Fruit fly (Drosophila melanogaster): ENCODE results near the gene CG15535.

Gene CG15535

DNA sequence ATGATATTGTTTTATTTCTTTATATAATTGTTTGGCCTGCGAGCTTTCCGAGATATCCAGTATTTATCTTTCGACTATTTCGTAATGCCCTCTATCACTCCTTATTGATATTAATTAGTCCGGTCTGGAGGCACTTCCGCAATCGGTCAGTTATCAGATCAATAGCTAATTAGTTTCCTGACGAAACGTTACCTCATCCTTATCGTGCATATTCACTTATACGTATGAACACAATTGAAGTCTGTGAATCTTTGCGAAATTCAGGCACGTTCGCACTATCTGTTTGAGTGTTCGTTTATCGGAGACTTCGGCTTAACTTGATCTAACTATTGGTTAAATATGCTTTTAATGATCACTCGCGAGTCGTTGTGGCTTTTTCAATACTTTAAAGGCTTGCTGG is 29.5 kb upstream of the CG15535 start:
- no peak for TF ChIP-seq CG15710 (tag; optimal IDR thresholded peaks at IDR 0.05)
- no peak for TF ChIP-seq CG9948 (tag; optimal IDR thresholded peaks at IDR 0.05)
- no peak for TF ChIP-seq CG8301 (tag; optimal IDR thresholded peaks at IDR 0.05)
- TF ChIP-seq Pif1B (GFP tag; optimal IDR thresholded peaks at IDR 0.05) = no peak
- no peak for TF ChIP-seq CG4496 (GFP tag; IDR thresholded peaks at IDR 0.05)
- no peak for TF ChIP-seq CG10348 (GFP tag; IDR thresholded peaks at IDR 0.05)
- TF ChIP-seq CG17806 (tag; optimal IDR thresholded peaks at IDR 0.05) = no peak
- TF ChIP-seq Ets98B (GFP tag; IDR thresholded peaks at IDR 0.05) = no peak
- no peak for TF ChIP-seq Snoo (tag; optimal IDR thresholded peaks at IDR 0.05)
- TF ChIP-seq gl (tag; optimal IDR thresholded peaks at IDR 0.05) = no peak
- TF ChIP-seq EcR (GFP tag; optimal IDR thresholded peaks at IDR 0.05) = no peak
- TF ChIP-seq CG32121 (GFP tag; IDR thresholded peaks at IDR 0.05) = no peak
- TF ChIP-seq CG14655 (GFP tag; optimal IDR thresholded peaks at IDR 0.05) = no peak
- TF ChIP-seq D1 (tag; optimal IDR thresholded peaks at IDR 0.05) = no peak
- no peak for TF ChIP-seq CG8159 (tag; optimal IDR thresholded peaks at IDR 0.05)
- no peak for TF ChIP-seq rn (GFP tag; IDR thresholded peaks at IDR 0.05)
- TF ChIP-seq CG12605 (GFP tag; IDR thresholded peaks at IDR 0.05) = no peak
- TF ChIP-seq CG34367 (tag; optimal IDR thresholded peaks at IDR 0.05) = no peak

DNA sequence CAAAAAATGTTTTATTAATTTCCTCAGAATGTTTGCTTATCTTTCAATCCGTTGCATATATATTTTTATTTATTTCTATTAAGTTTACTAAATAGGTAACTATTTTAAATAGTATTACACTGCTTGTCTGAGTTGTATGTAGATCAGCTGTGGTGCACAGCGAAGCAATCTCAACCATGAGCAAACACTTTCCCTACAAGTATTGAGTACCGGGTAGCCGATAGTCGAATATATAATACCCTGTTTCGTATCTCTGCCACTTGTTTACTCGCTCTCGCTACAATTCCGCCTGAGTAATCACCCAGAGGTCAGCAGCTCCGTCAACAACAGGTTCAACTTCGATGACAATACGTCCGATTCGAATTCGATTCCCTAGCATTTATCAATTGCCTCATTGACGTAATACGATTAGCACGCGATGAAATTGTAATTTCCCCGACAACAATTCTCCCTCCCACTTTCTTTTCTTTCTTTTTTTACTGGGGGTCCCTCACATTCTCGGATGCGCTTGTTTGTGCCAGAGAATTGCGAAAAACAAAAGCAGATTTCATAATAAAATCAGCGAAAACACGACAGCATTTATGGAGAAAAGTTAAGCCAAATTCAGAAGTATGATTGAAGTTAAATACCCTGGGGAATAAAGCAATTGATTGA is 27.1 kb upstream of the CG15535 start:
- peak; percentile 27 for TF ChIP-seq EcR (GFP tag; optimal IDR thresholded peaks at IDR 0.05)
- no peak for TF ChIP-seq rn (GFP tag; IDR thresholded peaks at IDR 0.05)

DNA sequence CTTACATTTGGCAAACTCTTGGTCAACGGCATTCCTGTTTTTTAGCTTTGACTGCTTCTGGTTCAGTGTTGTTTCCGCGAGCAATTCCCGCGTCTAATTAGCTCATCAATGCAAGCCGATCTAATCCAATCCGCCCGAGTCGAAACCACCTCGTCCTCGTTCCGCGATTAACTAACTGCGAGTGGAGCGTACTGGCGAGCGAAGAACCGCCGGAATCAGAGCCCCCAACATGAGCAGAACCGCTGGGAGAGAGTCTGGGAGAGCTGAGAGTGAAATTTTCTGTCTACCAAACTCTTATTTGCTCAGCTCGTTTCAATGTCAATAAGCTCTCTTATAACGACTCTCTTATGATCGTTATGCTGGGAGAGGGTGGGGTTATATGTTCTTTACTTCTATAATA is 26.5 kb upstream of the CG15535 start:
- no peak for TF ChIP-seq CG8301 (tag; optimal IDR thresholded peaks at IDR 0.05)
- peak; percentile 16 for TF ChIP-seq CG34367 (tag; optimal IDR thresholded peaks at IDR 0.05)
- peak; percentile 39; the same call in 1 of the 2 replicates for TF ChIP-seq Ets98B (GFP tag; IDR thresholded peaks at IDR 0.05)
- no peak for TF ChIP-seq D1 (tag; optimal IDR thresholded peaks at IDR 0.05)
- TF ChIP-seq CG4496 (GFP tag; IDR thresholded peaks at IDR 0.05) = peak; percentile 48; the same call in 1 of the 3 replicates
- TF ChIP-seq CG17806 (tag; optimal IDR thresholded peaks at IDR 0.05) = peak; percentile 2
- TF ChIP-seq Snoo (tag; optimal IDR thresholded peaks at IDR 0.05) = peak; percentile 62
- peak; percentile 33; the same call in 1 of the 2 replicates for TF ChIP-seq CG12605 (GFP tag; IDR thresholded peaks at IDR 0.05)
- peak; percentile 37 for TF ChIP-seq CG13204 (GFP tag; optimal IDR thresholded peaks at IDR 0.05)
- TF ChIP-seq CG8159 (tag; optimal IDR thresholded peaks at IDR 0.05) = no peak
- no peak for TF ChIP-seq CG9948 (tag; optimal IDR thresholded peaks at IDR 0.05)
- peak; percentile 32; the same call in 1 of the 3 replicates for TF ChIP-seq fd96Ca (GFP tag; IDR thresholded peaks at IDR 0.05)
- peak; percentile 80 for TF ChIP-seq Pif1B (GFP tag; optimal IDR thresholded peaks at IDR 0.05)
- peak; percentile 77 for TF ChIP-seq Pif1A (GFP tag; optimal IDR thresholded peaks at IDR 0.05)
- peak; percentile 31 for TF ChIP-seq gl (tag; optimal IDR thresholded peaks at IDR 0.05)
- TF ChIP-seq CG10348 (GFP tag; IDR thresholded peaks at IDR 0.05) = no peak

DNA sequence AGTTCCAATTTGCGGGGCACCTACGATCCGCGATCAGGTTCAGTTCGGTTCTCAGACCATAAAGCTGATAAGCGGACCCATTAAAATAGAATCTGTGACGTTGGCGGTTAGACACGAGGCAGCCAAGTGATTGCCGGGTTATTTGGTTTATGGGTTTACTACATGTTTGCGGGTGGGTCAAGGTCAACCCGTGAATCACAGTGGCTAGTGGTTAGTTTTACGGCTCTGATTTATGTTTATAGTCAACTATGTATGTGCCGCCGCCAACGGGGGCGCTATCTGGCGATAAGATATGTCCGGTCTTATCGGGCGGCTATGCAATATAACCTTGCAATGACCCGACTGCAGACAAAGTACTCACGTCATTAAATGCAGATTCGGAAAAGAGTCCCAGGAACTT is 25.7 kb upstream of the CG15535 start:
- TF ChIP-seq CG10348 (GFP tag; IDR thresholded peaks at IDR 0.05) (no peak), CG9948 (tag; optimal IDR thresholded peaks at IDR 0.05) (no peak), EcR (GFP tag; optimal IDR thresholded peaks at IDR 0.05) (no peak), CG17806 (tag; optimal IDR thresholded peaks at IDR 0.05) (no peak), D1 (tag; optimal IDR thresholded peaks at IDR 0.05) (no peak), CG14655 (GFP tag; optimal IDR thresholded peaks at IDR 0.05) (no peak), CG8159 (tag; optimal IDR thresholded peaks at IDR 0.05) (no peak), Pif1B (GFP tag; optimal IDR thresholded peaks at IDR 0.05) (no peak), CG13204 (GFP tag; optimal IDR thresholded peaks at IDR 0.05) (no peak), rn (GFP tag; IDR thresholded peaks at IDR 0.05) (no peak)

DNA sequence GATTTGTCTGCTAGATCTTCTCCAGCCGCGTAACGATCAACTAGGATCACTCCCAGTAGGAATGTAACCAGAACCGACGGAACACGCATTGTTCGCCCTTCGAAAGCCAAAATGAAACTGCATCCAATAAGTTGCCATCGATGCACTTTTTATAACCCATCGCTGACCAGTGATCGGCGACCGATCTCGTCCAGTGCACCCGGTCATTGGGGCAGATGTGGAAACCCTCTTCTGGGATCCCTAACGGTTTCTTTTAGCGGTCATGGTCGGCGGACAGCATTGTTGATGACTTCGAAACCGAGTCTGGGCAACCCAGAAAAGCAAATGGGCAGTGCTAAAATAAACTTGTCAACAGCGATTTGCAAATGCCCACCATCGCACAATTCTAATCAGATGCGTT is 21.2 kb upstream of the CG15535 start, which contains the start of gene Osi23:
Gene Osi23 (minus strand): TSS at position 101 of the 400 bp plus-strand sequence.
- TF ChIP-seq EcR (GFP tag; optimal IDR thresholded peaks at IDR 0.05) = no peak
- no peak for TF ChIP-seq CG13204 (GFP tag; optimal IDR thresholded peaks at IDR 0.05)
- TF ChIP-seq CG34367 (tag; optimal IDR thresholded peaks at IDR 0.05) = no peak
- TF ChIP-seq gl (tag; optimal IDR thresholded peaks at IDR 0.05) = no peak
- no peak for TF ChIP-seq CG4496 (GFP tag; IDR thresholded peaks at IDR 0.05)
- no peak for TF ChIP-seq CG9948 (tag; optimal IDR thresholded peaks at IDR 0.05)
- no peak for TF ChIP-seq CG10348 (GFP tag; IDR thresholded peaks at IDR 0.05)
- no peak for TF ChIP-seq rn (GFP tag; IDR thresholded peaks at IDR 0.05)
- TF ChIP-seq Pif1A (GFP tag; optimal IDR thresholded peaks at IDR 0.05) = no peak
- TF ChIP-seq CG17806 (tag; optimal IDR thresholded peaks at IDR 0.05) = no peak
- TF ChIP-seq CG8159 (tag; optimal IDR thresholded peaks at IDR 0.05) = no peak
- no peak for TF ChIP-seq Snoo (tag; optimal IDR thresholded peaks at IDR 0.05)
- TF ChIP-seq CG14655 (GFP tag; optimal IDR thresholded peaks at IDR 0.05) = no peak
- TF ChIP-seq Ets98B (GFP tag; IDR thresholded peaks at IDR 0.05) = no peak
- TF ChIP-seq CG8301 (tag; optimal IDR thresholded peaks at IDR 0.05) = no peak
- TF ChIP-seq CG32121 (GFP tag; IDR thresholded peaks at IDR 0.05) = no peak
- TF ChIP-seq D1 (tag; optimal IDR thresholded peaks at IDR 0.05) = no peak
- TF ChIP-seq Pif1B (GFP tag; optimal IDR thresholded peaks at IDR 0.05) = no peak

DNA sequence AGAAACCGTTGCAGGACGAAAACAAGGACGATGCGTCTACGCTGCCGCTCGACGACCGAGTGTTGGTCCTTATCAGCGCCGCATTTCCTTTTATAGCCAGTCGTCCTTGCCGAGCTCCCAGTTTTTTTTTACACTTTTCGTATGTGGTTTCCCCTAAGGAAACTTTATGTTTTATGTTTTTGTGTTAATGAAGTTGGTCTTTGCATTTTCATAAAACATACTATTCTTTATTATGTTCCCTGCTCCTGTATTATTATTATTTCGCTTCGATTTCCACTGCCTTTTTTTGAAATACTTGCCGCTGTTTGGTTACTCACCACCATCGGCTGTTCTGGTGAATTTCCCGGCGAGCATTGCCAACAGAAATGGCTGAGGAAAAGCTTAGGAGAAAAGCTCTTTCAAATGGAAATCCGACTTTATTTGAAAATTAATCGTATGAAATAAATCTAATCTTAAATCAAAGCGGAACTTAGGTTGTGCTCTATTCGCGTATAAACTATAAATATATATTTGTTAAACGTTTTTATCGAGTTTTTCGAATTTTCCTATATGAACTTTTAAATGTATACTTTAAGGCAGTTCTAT is 19.9 kb upstream of the CG15535 start, which contains the start of gene CG15537:
Gene CG15537 (minus strand): TSS at position 51 of the 585 bp plus-strand sequence.
- TF ChIP-seq EcR (GFP tag; optimal IDR thresholded peaks at IDR 0.05) (no peak), CG13204 (GFP tag; optimal IDR thresholded peaks at IDR 0.05) (no peak), gl (tag; optimal IDR thresholded peaks at IDR 0.05) (no peak), Ets98B (GFP tag; IDR thresholded peaks at IDR 0.05) (no peak), fd96Ca (GFP tag; IDR thresholded peaks at IDR 0.05) (no peak), rn (GFP tag; IDR thresholded peaks at IDR 0.05) (no peak), CG4496 (GFP tag; IDR thresholded peaks at IDR 0.05) (no peak), CG12605 (GFP tag; IDR thresholded peaks at IDR 0.05) (no peak), CG8301 (tag; optimal IDR thresholded peaks at IDR 0.05) (no peak), Pif1B (GFP tag; optimal IDR thresholded peaks at IDR 0.05) (no peak), CG10348 (GFP tag; IDR thresholded peaks at IDR 0.05) (no peak), CG15710 (tag; optimal IDR thresholded peaks at IDR 0.05) (no peak), CG8159 (tag; optimal IDR thresholded peaks at IDR 0.05) (no peak), CG32121 (GFP tag; IDR thresholded peaks at IDR 0.05) (no peak), CG17806 (tag; optimal IDR thresholded peaks at IDR 0.05) (no peak), CG9948 (tag; optimal IDR thresholded peaks at IDR 0.05) (no peak), CG14655 (GFP tag; optimal IDR thresholded peaks at IDR 0.05) (no peak), CG34367 (tag; optimal IDR thresholded peaks at IDR 0.05) (no peak), Pif1A (GFP tag; optimal IDR thresholded peaks at IDR 0.05) (no peak), D1 (tag; optimal IDR thresholded peaks at IDR 0.05) (no peak)

Measured in whole organism, pupa.